Worm (Caenorhabditis elegans): Measurements from ENCODE around the gene let-70.

Gene let-70

DNA sequence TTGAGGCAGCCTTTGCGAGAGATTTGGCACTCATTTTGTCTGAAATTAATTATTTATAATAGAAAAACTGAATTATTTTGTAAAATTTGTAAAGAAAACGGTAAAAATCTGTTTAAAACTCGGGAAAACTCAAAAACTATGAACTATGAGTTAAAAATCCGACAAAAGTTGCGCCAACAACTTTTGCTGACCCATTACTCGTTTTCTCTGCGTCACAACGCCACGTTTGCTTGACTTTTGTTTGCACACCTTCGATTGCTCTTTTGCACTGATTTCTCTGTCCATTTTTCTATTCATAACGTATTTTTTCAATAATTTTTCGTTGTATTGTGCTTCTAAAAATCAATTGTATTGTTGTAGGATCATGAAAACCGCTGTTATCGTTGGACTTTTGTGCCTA is 45.8 kb downstream of the let-70 start, which contains the start of gene fkb-1:
fkb-1 (plus strand) TSS at position 361 of the 400 bp plus-strand sequence.
- TF ChIP-seq F13C5.2 (tag; optimal IDR thresholded peaks at IDR 0.05) = peak; percentile 8
- no peak for TF ChIP-seq tra-4 (tag; optimal IDR thresholded peaks at IDR 0.05)

DNA sequence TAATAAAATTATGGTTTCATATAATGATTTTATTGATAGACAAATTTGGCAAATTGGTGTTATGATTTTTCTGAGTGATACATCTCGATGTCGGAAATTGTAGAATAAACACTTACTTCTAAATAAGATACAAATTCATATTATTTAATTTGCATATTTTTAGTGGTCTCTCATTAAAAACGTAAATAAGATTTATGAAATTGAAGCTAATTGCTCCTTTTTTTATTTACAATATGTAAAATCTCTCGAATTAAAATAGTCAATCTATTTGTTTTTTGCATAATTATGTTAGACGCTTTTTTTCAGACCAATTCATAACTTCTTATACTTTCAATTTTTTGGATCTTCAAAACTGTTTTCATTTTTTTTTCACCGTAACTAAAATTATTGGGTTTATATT is 49.8 kb downstream of the let-70 start, which contains the start of gene hrg-6:
hrg-6 (plus strand) TSS at position 301 of the 400 bp plus-strand sequence.
- TF ChIP-seq hnd-1 (tag; optimal IDR thresholded peaks at IDR 0.05) (no peak), ceh-36 (tag; optimal IDR thresholded peaks at IDR 0.05) (no peak), B0310.2 (tag; optimal IDR thresholded peaks at IDR 0.05) (no peak), ceh-13 (GFP tag; optimal IDR thresholded peaks at IDR 0.05) (no peak)

DNA sequence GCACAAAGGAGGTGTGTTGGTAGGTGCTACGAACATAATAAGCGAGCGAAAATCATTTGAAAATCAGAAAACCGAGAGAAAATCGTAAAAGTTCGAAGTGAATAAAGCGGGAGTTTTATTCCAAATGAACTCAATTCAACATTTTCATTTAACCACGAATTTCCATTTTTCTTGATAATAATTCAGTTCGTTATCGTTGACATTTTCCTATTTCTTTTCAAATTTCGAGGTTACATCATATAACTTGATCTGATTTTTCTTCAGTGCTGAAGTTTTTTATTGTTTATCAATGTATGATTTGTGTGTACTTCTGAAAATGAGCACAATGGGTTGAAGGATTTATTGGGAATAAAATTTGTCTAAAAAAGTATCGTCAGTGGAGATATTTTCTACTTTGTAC is 50.4 kb downstream of the let-70 start:
- TF ChIP-seq pes-1 (GFP tag; IDR thresholded peaks at IDR 0.05) (no peak), ama-1 (optimal IDR thresholded peaks at IDR 0.05) (no peak), hnd-1 (tag; optimal IDR thresholded peaks at IDR 0.05) (no peak), hmbx-1 (tag; optimal IDR thresholded peaks at IDR 0.05) (no peak), ceh-13 (GFP tag; optimal IDR thresholded peaks at IDR 0.05) (no peak), hmg-4 (GFP tag; optimal IDR thresholded peaks at IDR 0.05) (no peak), sea-1 (GFP tag; conservative IDR thresholded peaks at IDR 0.05) (no peak), tbx-11 (GFP tag; IDR thresholded peaks at IDR 0.05) (no peak), F13C5.2 (tag; optimal IDR thresholded peaks at IDR 0.05) (no peak)
